Worm (Caenorhabditis elegans) whole organism, L3 larva: ENCODE results near the gene sft-1.

ENCODE experiments used
- ZK546.5 ChIP-seq: sonication (generic microtip); optimal IDR thresholded peaks from 2 replicates; lab custom pipeline; 2017; ENCODE audit warnings: missing biosample characterization, missing genetic modification characterization
- aly-2 ChIP-seq: fragments of 150-350 bp; optimal IDR thresholded peaks from 2 replicates; lab custom pipeline; 2014; ENCODE audit warnings: missing biosample characterization, missing genetic modification characterization
- ama-1 ChIP-seq: fragments of 150-350 bp; optimal IDR thresholded peaks from 2 replicates; lab custom pipeline; 2018
- ceh-28 ChIP-seq: fragments of 150-350 bp; optimal IDR thresholded peaks from 2 replicates; lab custom pipeline; 2014; ENCODE audit warnings: missing biosample characterization, missing genetic modification reagents, missing genetic modification characterization
- ceh-82 ChIP-seq: fragments of 150-350 bp; optimal IDR thresholded peaks from 2 replicates; lab custom pipeline; 2014; ENCODE audit warnings: missing biosample characterization, missing genetic modification characterization
- daf-12 ChIP-seq: fragments of 150-350 bp; optimal IDR thresholded peaks from 2 replicates; lab custom pipeline; 2014; ENCODE audit warnings: missing biosample characterization, missing genetic modification reagents, missing genetic modification characterization
- egl-27 ChIP-seq: sonication (generic microtip); optimal IDR thresholded peaks from 4 replicates; lab custom pipeline; 2017; ENCODE audit warnings: missing biosample characterization, missing genetic modification reagents, missing genetic modification characterization
- egl-5 ChIP-seq: fragments of 150-350 bp; optimal IDR thresholded peaks from 2 replicates; lab custom pipeline; 2017; ENCODE audit warnings: missing biosample characterization, missing genetic modification reagents, missing genetic modification characterization, inconsistent platforms
- elt-2 ChIP-seq: sonication (generic microtip); optimal IDR thresholded peaks from 2 replicates; lab custom pipeline; 2016; ENCODE audit warnings: missing genetic modification reagents, mild to moderate bottlenecking, missing genetic modification characterization, missing compliant biosample characterization
- eor-1 ChIP-seq, 2 experiments: fragments of 150-350 bp; optimal IDR thresholded peaks; 2 replicates each; lab custom pipeline; 2014 to 2018; ENCODE audit warnings: missing biosample characterization in 2 of 2, missing genetic modification characterization in 2 of 2
- fkh-10 ChIP-seq: sonication (generic microtip); optimal IDR thresholded peaks from 2 replicates; lab custom pipeline; 2017; ENCODE audit warnings: missing biosample characterization, missing genetic modification reagents, missing genetic modification characterization
- fos-1 ChIP-seq: fragments of 150-350 bp; optimal IDR thresholded peaks from 2 replicates; lab custom pipeline; 2014; ENCODE audit warnings: missing biosample characterization, missing genetic modification characterization
- hmg-11 ChIP-seq: sonication (generic microtip); optimal IDR thresholded peaks from 2 replicates; lab custom pipeline; 2016; ENCODE audit warnings: missing genetic modification characterization, missing compliant biosample characterization
- jun-1 ChIP-seq: fragments of 150-350 bp; optimal IDR thresholded peaks from 2 replicates; lab custom pipeline; 2014; ENCODE audit warnings: missing biosample characterization, missing genetic modification reagents, missing genetic modification characterization
- lin-15B ChIP-seq: fragments of 150-350 bp; optimal IDR thresholded peaks from 2 replicates; lab custom pipeline; 2014; ENCODE audit warnings: missing biosample characterization, missing genetic modification characterization
- lin-39 ChIP-seq: fragments of 150-350 bp; optimal IDR thresholded peaks from 2 replicates; lab custom pipeline; 2018; ENCODE audit warnings: missing biosample characterization, missing genetic modification reagents, missing genetic modification characterization
- lsy-12 ChIP-seq: sonication (generic microtip); optimal IDR thresholded peaks from 2 replicates; lab custom pipeline; 2016; ENCODE audit warnings: mild to moderate bottlenecking, missing genetic modification characterization, missing compliant biosample characterization
- mml-1 ChIP-seq: fragments of 150-350 bp; sonication (generic microtip); optimal IDR thresholded peaks from 3 replicates; lab custom pipeline; 2014; ENCODE audit warnings: missing biosample characterization, missing genetic modification characterization
- nfya-1 ChIP-seq: sonication (generic microtip); optimal IDR thresholded peaks from 2 replicates; lab custom pipeline; 2017; ENCODE audit warnings: missing genetic modification characterization, mild to moderate bottlenecking, missing compliant biosample characterization, antibody characterized with exemption, moderate library complexity; ENCODE audit not compliant: insufficient read depth
- nhr-11 ChIP-seq: fragments of 150-350 bp; optimal IDR thresholded peaks from 2 replicates; lab custom pipeline; 2014; ENCODE audit warnings: missing biosample characterization, missing genetic modification characterization
- nhr-23 ChIP-seq: fragments of 150-350 bp; optimal IDR thresholded peaks from 2 replicates; lab custom pipeline; 2014; ENCODE audit warnings: missing biosample characterization, missing genetic modification reagents, missing genetic modification characterization
- nhr-25 ChIP-seq: sonication (generic microtip); optimal IDR thresholded peaks from 2 replicates; lab custom pipeline; 2017; ENCODE audit warnings: missing biosample characterization, missing genetic modification characterization
- nhr-43 ChIP-seq: sonication (generic microtip); optimal IDR thresholded peaks from 2 replicates; lab custom pipeline; 2016; ENCODE audit warnings: mild to moderate bottlenecking, missing genetic modification characterization, missing compliant biosample characterization; ENCODE audit not compliant: poor library complexity, severe bottlenecking
- nhr-67 ChIP-seq: fragments of 150-350 bp; optimal IDR thresholded peaks from 2 replicates; lab custom pipeline; 2014; ENCODE audit warnings: missing biosample characterization, missing genetic modification characterization
- nhr-76 ChIP-seq: fragments of 150-350 bp; sonication (generic microtip); optimal IDR thresholded peaks from 5 replicates; lab custom pipeline; 2014; ENCODE audit warnings: missing biosample characterization, missing genetic modification characterization
- pha-4 ChIP-seq: fragments of 150-350 bp; optimal IDR thresholded peaks from 2 replicates; lab custom pipeline; 2014; ENCODE audit warnings: missing biosample characterization, missing genetic modification reagents, missing genetic modification characterization
- sea-2 ChIP-seq: fragments of 150-350 bp; sonication (generic microtip); optimal IDR thresholded peaks from 4 replicates; lab custom pipeline; 2014; ENCODE audit warnings: missing biosample characterization, missing genetic modification reagents, missing genetic modification characterization
- skn-1 ChIP-seq: fragments of 150-350 bp; optimal IDR thresholded peaks from 2 replicates; lab custom pipeline; 2014; ENCODE audit warnings: missing biosample characterization, missing genetic modification characterization
- tbx-2 ChIP-seq: sonication (generic microtip); optimal IDR thresholded peaks from 2 replicates; lab custom pipeline; 2016; ENCODE audit warnings: mild to moderate bottlenecking, missing genetic modification characterization, missing compliant biosample characterization
- unc-39 ChIP-seq: sonication (generic microtip); optimal IDR thresholded peaks from 4 replicates; lab custom pipeline; 2017; ENCODE audit warnings: missing biosample characterization, missing genetic modification characterization
- unc-62 ChIP-seq: fragments of 150-350 bp; sonication (generic microtip); optimal IDR thresholded peaks from 4 replicates; lab custom pipeline; 2014; ENCODE audit warnings: missing biosample characterization, missing genetic modification reagents, missing genetic modification characterization
- zag-1 ChIP-seq: fragments of 150-350 bp; optimal IDR thresholded peaks from 2 replicates; lab custom pipeline; 2014; ENCODE audit warnings: missing biosample characterization, missing genetic modification characterization
- ztf-11 ChIP-seq: fragments of 150-350 bp; optimal IDR thresholded peaks from 2 replicates; lab custom pipeline; 2014; ENCODE audit warnings: missing biosample characterization, missing genetic modification characterization
- ztf-4 ChIP-seq: fragments of 150-350 bp; optimal IDR thresholded peaks from 2 replicates; lab custom pipeline; 2014; ENCODE audit warnings: missing biosample characterization, missing genetic modification characterization

The sft-1 gene

DNA sequence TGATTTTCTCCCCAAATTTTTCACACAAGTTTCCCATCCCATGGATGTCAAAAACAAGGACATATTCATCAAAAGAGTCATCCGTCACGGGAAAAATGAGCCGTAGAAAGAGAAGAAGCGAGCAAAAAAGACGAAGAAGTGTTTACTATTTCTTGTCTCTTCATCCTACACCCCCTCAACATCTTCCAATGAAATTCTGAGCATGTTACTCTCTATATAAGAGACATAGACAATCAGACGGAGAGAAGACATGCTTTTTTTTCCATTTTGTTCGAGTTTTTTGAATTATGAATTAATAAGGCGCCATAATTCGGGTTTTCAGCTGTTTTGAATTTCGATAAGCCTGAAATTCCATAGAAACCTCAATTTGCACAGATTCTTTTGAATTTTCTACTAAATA is 9.6 kb downstream of the sft-1 start:
- TF ChIP-seq zag-1 (no peak), unc-39 (tag; lab: Kevin White, UChicago) (no peak), nhr-43 (tag; lab: Kevin White, UChicago) (no peak), hmg-11 (tag; lab: Kevin White, UChicago) (peak; percentile 30), lsy-12 (tag; lab: Kevin White, UChicago) (no peak), nfya-1 (peak; percentile 13), nhr-11 (tag; lab: Kevin White, UChicago) (no peak), egl-27 (no peak), ceh-82 (tag; lab: Kevin White, UChicago) (no peak), sea-2 (GFP tag; lab: Kevin White, UChicago) (no peak), nhr-23 (tag; lab: Kevin White, UChicago) (no peak), mml-1 (tag; lab: Kevin White, UChicago) (no peak), ztf-4 (no peak), egl-5 (tag; lab: Kevin White, UChicago) (no peak), nhr-76 (tag; lab: Kevin White, UChicago) (no peak), fos-1 (tag; lab: Kevin White, UChicago) (no peak), pha-4 (tag; lab: Kevin White, UChicago) (no peak), ama-1 (no peak), aly-2 (tag; lab: Kevin White, UChicago) (no peak), lin-39 (tag; lab: Kevin White, UChicago) (peak; percentile 46), lin-15B (tag; lab: Kevin White, UChicago) (no peak), ZK546.5 (tag; lab: Kevin White, UChicago) (no peak)

ce11 chrIII:3099407-3099806 is 12.9 kb downstream of the sft-1 start:
- no peak for TF ChIP-seq nhr-11 (tag; lab: Kevin White, UChicago)
- TF ChIP-seq mml-1 (tag; lab: Kevin White, UChicago): no peak
- TF ChIP-seq aly-2 (tag; lab: Kevin White, UChicago): no peak
- no peak for TF ChIP-seq tbx-2 (tag; lab: Kevin White, UChicago)
- no peak for TF ChIP-seq unc-62 (GFP tag; lab: Kevin White, UChicago)
- TF ChIP-seq ceh-82 (tag; lab: Kevin White, UChicago): no peak
- TF ChIP-seq daf-12 (tag; lab: Kevin White, UChicago): no peak
- TF ChIP-seq nhr-67 (tag; lab: Kevin White, UChicago): no peak
- no peak for TF ChIP-seq ztf-11
- TF ChIP-seq nfya-1: no peak
- no peak for TF ChIP-seq skn-1 (tag; lab: Kevin White, UChicago)
- TF ChIP-seq fos-1 (tag; lab: Kevin White, UChicago): no peak
- TF ChIP-seq jun-1 (tag; lab: Kevin White, UChicago): no peak
- TF ChIP-seq fkh-10 (GFP tag; lab: Kevin White, UChicago): no peak
- TF ChIP-seq nhr-25 (tag; lab: Kevin White, UChicago): no peak
- TF ChIP-seq unc-39 (tag; lab: Kevin White, UChicago): no peak
- no peak for TF ChIP-seq ztf-4

DNA sequence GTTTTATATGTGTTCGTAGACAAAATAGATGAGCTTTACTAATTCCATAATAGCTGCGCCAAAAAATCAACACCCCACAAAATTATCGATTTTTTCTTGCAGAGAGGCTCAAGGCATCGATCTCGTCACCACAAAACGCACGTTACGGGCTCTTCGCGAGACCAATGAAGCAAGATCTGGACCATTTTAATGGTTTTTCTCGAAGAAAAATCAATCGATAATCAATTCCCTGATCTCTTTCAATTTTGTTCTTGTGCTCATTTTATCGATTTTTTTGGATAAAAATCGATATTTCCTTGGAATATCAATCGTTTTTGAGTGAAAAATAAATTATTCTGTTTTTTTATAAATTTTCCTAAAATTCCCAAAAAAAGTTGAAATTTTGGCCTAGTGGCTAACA is 13.7 kb downstream of the sft-1 start:
- TF ChIP-seq sea-2 (GFP tag; lab: Kevin White, UChicago): no peak
- peak; percentile 91 for TF ChIP-seq ceh-28 (tag; lab: Kevin White, UChicago)
- TF ChIP-seq nhr-25 (tag; lab: Kevin White, UChicago): no peak
- TF ChIP-seq, all 47 proteins: peak for 1

ce11 chrIII:3100593-3101270 is 14.3 kb downstream of the sft-1 start:
- no peak for TF ChIP-seq elt-2 (tag; lab: Kevin White, UChicago)
- TF ChIP-seq eor-1 (tag; optimal IDR thresholded peaks at IDR 0.05; lab: Kevin White, UChicago): no peak
- no peak for TF ChIP-seq lsy-12 (tag; lab: Kevin White, UChicago)
- TF ChIP-seq nfya-1: no peak
- no peak for TF ChIP-seq tbx-2 (tag; lab: Kevin White, UChicago)
- TF ChIP-seq pha-4 (tag; lab: Kevin White, UChicago): no peak
